Worm (Caenorhabditis elegans): ENCODE measurements around the gene sri-4.

Gene sri-4

DNA sequence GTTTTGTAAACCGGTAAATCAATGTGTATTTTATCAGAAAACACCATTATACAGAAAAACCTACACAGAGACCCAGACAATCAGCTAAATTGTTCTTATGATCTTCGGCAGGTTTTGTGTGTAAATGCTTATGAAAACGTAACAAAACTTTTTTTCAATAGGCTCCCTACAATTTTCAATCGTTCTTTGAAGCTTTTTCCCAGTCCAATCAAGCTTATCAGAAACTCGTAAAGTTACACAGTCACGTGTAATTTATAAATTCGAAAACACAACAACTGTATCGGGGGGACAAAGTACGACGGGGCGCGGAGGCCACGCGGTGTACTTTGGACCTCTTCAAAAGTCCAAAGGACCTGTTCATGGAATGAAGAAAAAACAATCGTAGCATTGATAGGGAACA lies 17.9 kb upstream of the sri-4 start (continued):
- TF ChIP-seq tbx-2 (tag; optimal IDR thresholded peaks at IDR 0.05) (peak; percentile 63), C04F5.9 (tag; optimal IDR thresholded peaks at IDR 0.05) (peak; percentile 37), hlh-17 (GFP tag; optimal IDR thresholded peaks at IDR 0.05; ENCODE audit: borderline replicate concordance) (no peak), elt-2 (tag; optimal IDR thresholded peaks at IDR 0.05) (peak; percentile 90), nhr-47 (tag; optimal IDR thresholded peaks at IDR 0.05) (peak; percentile 49), lin-39 (tag; optimal IDR thresholded peaks at IDR 0.05) (no peak), mab-9 (GFP tag; IDR thresholded peaks at IDR 0.05) (no peak), egl-27 (tag; optimal IDR thresholded peaks at IDR 0.05) (no peak), unc-30 (tag; optimal IDR thresholded peaks at IDR 0.05) (no peak), mep-1 (tag; optimal IDR thresholded peaks at IDR 0.05) (peak; percentile 40), pag-3 (tag; optimal IDR thresholded peaks at IDR 0.05; ENCODE audit: borderline replicate concordance, insufficient read depth) (no peak), swsn-7 (tag; optimal IDR thresholded peaks at IDR 0.05) (peak; percentile 0), hlh-4 (tag; optimal IDR thresholded peaks at IDR 0.05) (no peak), lin-15B (tag; optimal IDR thresholded peaks at IDR 0.05) (no peak), sox-4 (tag; optimal IDR thresholded peaks at IDR 0.05) (no peak), dpl-1 (GFP tag; optimal IDR thresholded peaks at IDR 0.05) (no peak), alr-1 (tag; optimal IDR thresholded peaks at IDR 0.05; ENCODE audit: borderline replicate concordance) (no peak), Y116A8C.19 (tag; optimal IDR thresholded peaks at IDR 0.05; ENCODE audit: borderline replicate concordance) (no peak), snpc-4 (tag; optimal IDR thresholded peaks at IDR 0.05) (no peak), F16B12.6 (tag; optimal IDR thresholded peaks at IDR 0.05) (no peak), nhr-12 (tag; optimal IDR thresholded peaks at IDR 0.05) (no peak), sptf-1 (tag; optimal IDR thresholded peaks at IDR 0.05) (no peak), lir-3 (tag; optimal IDR thresholded peaks at IDR 0.05; ENCODE audit: poor library complexity) (peak; percentile 61), lin-35 (GFP tag; optimal IDR thresholded peaks at IDR 0.05) (peak in 1 of 2 experiments; percentile 77), fkh-10 (GFP tag; optimal IDR thresholded peaks at IDR 0.05) (no peak), nhr-19 (GFP tag; conservative IDR thresholded peaks at IDR 0.05) (peak; percentile 94), elt-3 (tag; optimal IDR thresholded peaks at IDR 0.05) (peak in 2 of 6 experiments; percentile 45 to 48), nhr-11 (tag; optimal IDR thresholded peaks at IDR 0.05) (no peak), lsy-2 (tag; optimal IDR thresholded peaks at IDR 0.05) (peak; percentile 26 to 34), snu-23 (GFP tag; optimal IDR thresholded peaks at IDR 0.05) (peak; percentile 64)

DNA sequence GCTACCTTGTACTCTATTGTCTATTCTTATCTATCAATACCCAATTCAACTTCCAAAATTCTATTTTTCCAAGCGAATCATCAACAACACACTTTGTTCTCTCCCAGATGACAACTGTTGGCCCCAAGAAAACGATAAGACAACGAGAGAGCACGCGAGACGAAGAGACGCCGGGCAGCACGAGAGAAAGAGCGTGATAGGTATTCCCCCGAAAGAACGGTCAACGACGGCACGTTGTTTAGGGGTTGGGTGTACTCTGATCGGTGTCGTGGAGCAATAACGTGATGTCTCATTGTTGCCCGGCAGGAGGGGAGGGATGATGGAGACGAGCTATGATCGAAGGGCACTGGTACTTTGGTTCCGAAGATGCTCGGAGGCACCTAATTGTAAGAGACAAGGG lies 16.8 kb upstream of the sri-4 start:
- TF ChIP-seq irx-1 (tag; optimal IDR thresholded peaks at IDR 0.05) (peak; percentile 77), lir-3 (tag; optimal IDR thresholded peaks at IDR 0.05; ENCODE audit: poor library complexity) (peak; percentile 86), tbx-2 (tag; optimal IDR thresholded peaks at IDR 0.05) (peak; percentile 96), isw-1 (GFP tag; IDR thresholded peaks at IDR 0.05) (peak; percentile 52; the same call in 1 of the 2 replicates), nhr-84 (tag; optimal IDR thresholded peaks at IDR 0.05) (no peak), snu-23 (GFP tag; optimal IDR thresholded peaks at IDR 0.05) (peak; percentile 96), aly-2 (tag; optimal IDR thresholded peaks at IDR 0.05) (peak; percentile 30), lsy-2 (tag; optimal IDR thresholded peaks at IDR 0.05) (peak; percentile 77 to 83), nhr-28 (tag; optimal IDR thresholded peaks at IDR 0.05) (no peak), xbp-1 (tag; optimal IDR thresholded peaks at IDR 0.05) (peak; percentile 84), egl-27 (tag; optimal IDR thresholded peaks at IDR 0.05) (peak; percentile 22 to 79), ztf-4 (tag; optimal IDR thresholded peaks at IDR 0.05) (peak; percentile 90), tlp-1 (tag; optimal IDR thresholded peaks at IDR 0.05) (no peak), nhr-85 (tag) (peak; percentile 98), C16A3.4 (tag; optimal IDR thresholded peaks at IDR 0.05) (peak; percentile 86), unc-62 (GFP tag; optimal IDR thresholded peaks at IDR 0.05) (no peak), fkh-8 (tag; optimal IDR thresholded peaks at IDR 0.05) (no peak), hlh-4 (tag; optimal IDR thresholded peaks at IDR 0.05) (no peak), ama-1 (optimal IDR thresholded peaks at IDR 0.05) (peak; percentile 72), sup-37 (GFP tag; optimal IDR thresholded peaks at IDR 0.05) (peak; percentile 94), rnt-1 (tag; optimal IDR thresholded peaks at IDR 0.05) (peak; percentile 95), efl-1 (optimal IDR thresholded peaks at IDR 0.05) (peak; percentile 58 to 67), efl-1 (GFP tag; optimal IDR thresholded peaks at IDR 0.05 in 1 of 2) (peak; percentile 15 to 96), nhr-19 (GFP tag; conservative IDR thresholded peaks at IDR 0.05) (peak; percentile 100), zip-4 (GFP tag; optimal IDR thresholded peaks at IDR 0.05) (peak; percentile 52), swsn-7 (tag; optimal IDR thresholded peaks at IDR 0.05) (peak; percentile 89), dpl-1 (GFP tag; optimal IDR thresholded peaks at IDR 0.05) (peak; percentile 48 to 67 (median 51)), mab-9 (GFP tag; IDR thresholded peaks at IDR 0.05) (peak; percentile 71), pax-3 (tag; optimal IDR thresholded peaks at IDR 0.05) (peak; percentile 75), alr-1 (tag; optimal IDR thresholded peaks at IDR 0.05; ENCODE audit: borderline replicate concordance) (no peak), elt-3 (tag; optimal IDR thresholded peaks at IDR 0.05) (peak in 5 of 6 experiments; percentile 16 to 92 (median 65)), Y116A8C.19 (tag; optimal IDR thresholded peaks at IDR 0.05; ENCODE audit: borderline replicate concordance) (peak; percentile 11), lin-14 (GFP tag; optimal IDR thresholded peaks at IDR 0.05) (peak; percentile 100)
